Worm (Caenorhabditis elegans) whole organism, L4/young adult: ENCODE data around the gene ZC404.15.

Experiments
- W03F9.2 ChIP-seq: fragments of 150-350 bp; optimal IDR thresholded peaks from 2 replicates; lab custom pipeline; 2014; ENCODE audit warnings: missing biosample characterization, missing genetic modification characterization
- him-1 ChIP-seq: sonication (generic microtip); optimal IDR thresholded peaks from 2 replicates; lab custom pipeline; 2016; ENCODE audit warnings: missing genotype, missing genetic modification reagents, missing genetic modification characterization, missing compliant biosample characterization

- TF ChIP-seq him-1 (tag; lab: Kevin White, UChicago) (no peak), W03F9.2 (tag; lab: Kevin White, UChicago) (no peak)
These were observed 12.3 kb downstream of the ZC404.15 start, which contains the start of gene gck-2 for ce11 chrV:6792565-6792964.
